Worm (Caenorhabditis elegans) whole organism, late embryonic: ENCODE results near the gene pgm-3.
"Not testable (repeated sequence)": the region's sequence is repeated elsewhere in the genome, so short reads cannot be mapped to it uniquely, and the experiment has no call there.

Experiments
- C08G9.2 ChIP-seq: sonication (generic microtip); optimal IDR thresholded peaks from 2 replicates; lab custom pipeline; 2016; ENCODE audit warnings: mild to moderate bottlenecking, missing genetic modification characterization, moderate library complexity, missing compliant biosample characterization
- K09A11.1 ChIP-seq: sonication (generic microtip); optimal IDR thresholded peaks from 2 replicates; lab custom pipeline; 2017; ENCODE audit warnings: antibody characterized with exemption, mild to moderate bottlenecking, missing genetic modification characterization, missing compliant biosample characterization; ENCODE audit not compliant: insufficient read depth
- T23F11.4 ChIP-seq: fragments of 200-800 bp; sonication (Bioruptor generic); optimal IDR thresholded peaks from 2 replicates; lab custom pipeline; 2018; ENCODE audit warnings: mild to moderate bottlenecking, missing genetic modification characterization, missing compliant biosample characterization
- ahr-1 ChIP-seq: sonication (generic microtip); optimal IDR thresholded peaks from 2 replicates; lab custom pipeline; 2016; ENCODE audit warnings: missing genetic modification characterization, missing compliant biosample characterization
- ceh-14 ChIP-seq: sonication (generic microtip); optimal IDR thresholded peaks from 2 replicates; lab custom pipeline; 2016; ENCODE audit warnings: missing genotype, missing genetic modification characterization, missing compliant biosample characterization
- ceh-18 ChIP-seq: sonication (generic microtip); optimal IDR thresholded peaks from 2 replicates; lab custom pipeline; 2016; ENCODE audit warnings: missing genetic modification characterization, missing compliant biosample characterization
- ceh-24 ChIP-seq: sonication (generic microtip); optimal IDR thresholded peaks from 2 replicates; lab custom pipeline; 2016; ENCODE audit warnings: mild to moderate bottlenecking, missing genetic modification characterization, missing compliant biosample characterization
- ceh-9 ChIP-seq: sonication (generic microtip); optimal IDR thresholded peaks from 2 replicates; lab custom pipeline; 2016; ENCODE audit warnings: mild to moderate bottlenecking, missing genetic modification characterization, inconsistent platforms, missing compliant biosample characterization
- che-1 ChIP-seq: sonication (generic microtip); optimal IDR thresholded peaks from 2 replicates; lab custom pipeline; 2016; ENCODE audit warnings: mild to moderate bottlenecking, missing genetic modification characterization, missing compliant biosample characterization
- dve-1 ChIP-seq: sonication (generic microtip); optimal IDR thresholded peaks from 2 replicates; lab custom pipeline; 2017; ENCODE audit warnings: antibody characterized with exemption, mild to moderate bottlenecking, missing genetic modification characterization, missing compliant biosample characterization
- elt-4 ChIP-seq: sonication (generic microtip); optimal IDR thresholded peaks from 2 replicates; lab custom pipeline; 2016; ENCODE audit warnings: missing genetic modification characterization, missing compliant biosample characterization
- ets-4 ChIP-seq: sonication (generic microtip); optimal IDR thresholded peaks from 2 replicates; lab custom pipeline; 2016; ENCODE audit warnings: missing genetic modification characterization, missing compliant biosample characterization
- fkh-10 ChIP-seq: fragments of 150-350 bp; optimal IDR thresholded peaks from 2 replicates; lab custom pipeline; 2014; ENCODE audit warnings: missing biosample characterization, missing genetic modification reagents, missing genetic modification characterization
- fkh-6 ChIP-seq: sonication (generic microtip); optimal IDR thresholded peaks from 2 replicates; lab custom pipeline; 2016; ENCODE audit warnings: missing genetic modification characterization, missing compliant biosample characterization
- gmeb-2 ChIP-seq: sonication (generic microtip); optimal IDR thresholded peaks from 2 replicates; lab custom pipeline; 2016; ENCODE audit warnings: missing genetic modification characterization, inconsistent platforms, missing compliant biosample characterization
- hlh-6 ChIP-seq: sonication (generic microtip); optimal IDR thresholded peaks from 2 replicates; lab custom pipeline; 2016; ENCODE audit warnings: missing genotype, missing genetic modification characterization, missing compliant biosample characterization
- hlh-8 ChIP-seq: sonication (generic microtip); optimal IDR thresholded peaks from 2 replicates; lab custom pipeline; 2016; ENCODE audit warnings: missing genotype, missing genetic modification characterization, missing compliant biosample characterization
- lim-6 ChIP-seq: sonication (generic microtip); optimal IDR thresholded peaks from 2 replicates; lab custom pipeline; 2016; ENCODE audit warnings: missing genetic modification characterization, missing compliant biosample characterization
- madf-2 ChIP-seq: sonication (generic microtip); optimal IDR thresholded peaks from 2 replicates; lab custom pipeline; 2017; ENCODE audit warnings: missing genetic modification characterization, missing compliant biosample characterization
- mec-3 ChIP-seq: sonication (generic microtip); optimal IDR thresholded peaks from 2 replicates; lab custom pipeline; 2016; ENCODE audit warnings: borderline replicate concordance, missing genetic modification characterization, missing compliant biosample characterization
- nhr-232 ChIP-seq: sonication (generic microtip); optimal IDR thresholded peaks from 2 replicates; lab custom pipeline; 2016; ENCODE audit warnings: missing genetic modification characterization, missing compliant biosample characterization
- pha-2 ChIP-seq: sonication (generic microtip); optimal IDR thresholded peaks from 2 replicates; lab custom pipeline; 2017; ENCODE audit warnings: mild to moderate bottlenecking, missing genetic modification characterization, missing compliant biosample characterization
- pros-1 ChIP-seq: fragments of 150-350 bp; optimal IDR thresholded peaks from 2 replicates; lab custom pipeline; 2014; ENCODE audit warnings: missing biosample characterization, missing genetic modification reagents, missing genetic modification characterization
- sox-2 ChIP-seq: fragments of 200-800 bp; sonication (Bioruptor generic); IDR thresholded peaks from 2 replicates; pipeline ENCODE4 v1.3.6; 2022; ENCODE audit warnings: missing genetic modification reagents, missing genetic modification characterization, missing compliant biosample characterization
- sox-4 ChIP-seq: sonication (generic microtip); optimal IDR thresholded peaks from 2 replicates; lab custom pipeline; 2017; ENCODE audit warnings: mild to moderate bottlenecking, missing genetic modification characterization, inconsistent platforms, missing compliant biosample characterization
- tbx-2 ChIP-seq: sonication (generic microtip); optimal IDR thresholded peaks from 2 replicates; lab custom pipeline; 2016; ENCODE audit warnings: missing genetic modification characterization, missing compliant biosample characterization
- ttx-3 ChIP-seq: sonication (generic microtip); optimal IDR thresholded peaks from 2 replicates; lab custom pipeline; 2016; ENCODE audit warnings: missing genetic modification reagents, missing genetic modification characterization, missing compliant biosample characterization
- unc-42 ChIP-seq: sonication (generic microtip); optimal IDR thresholded peaks from 2 replicates; lab custom pipeline; 2016; ENCODE audit warnings: missing genotype, missing genetic modification characterization, missing compliant biosample characterization
- unc-86 ChIP-seq: sonication (generic microtip); optimal IDR thresholded peaks from 2 replicates; lab custom pipeline; 2016; ENCODE audit warnings: missing genetic modification characterization, missing compliant biosample characterization
- ztf-16 ChIP-seq: sonication (generic microtip); optimal IDR thresholded peaks from 2 replicates; lab custom pipeline; 2017; ENCODE audit warnings: missing genetic modification characterization, missing compliant biosample characterization

Gene pgm-3

DNA sequence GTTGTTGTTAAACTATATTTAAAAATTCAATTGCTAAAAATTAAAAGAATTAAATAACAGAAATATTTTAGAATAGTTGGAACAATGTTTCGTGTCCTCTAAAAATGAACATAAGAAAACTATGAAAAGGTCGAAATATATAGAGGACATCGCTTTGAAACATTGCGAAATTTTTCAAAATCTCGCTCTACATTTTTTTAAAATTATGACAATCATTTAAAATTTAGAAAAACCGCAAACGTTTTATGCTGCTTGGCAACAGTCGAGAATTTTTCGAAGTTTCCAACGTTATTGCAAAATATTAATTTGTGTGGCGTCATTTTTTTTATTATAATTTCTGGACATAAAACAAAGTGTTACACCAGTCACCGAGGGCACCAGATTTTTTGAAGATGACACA lies 10.5 kb upstream of the pgm-3 start, which contains the start of the genes parg-2 and ipla-5:
parg-2 (minus strand) TSS at position 101 of the 400 bp plus-strand sequence.
ipla-5 (plus strand) TSS at position 216 of the 400 bp plus-strand sequence.
- not testable (repeated sequence) for TF ChIP-seq sox-4 (tag; lab: Kevin White, UChicago); unc-86 (tag; lab: Kevin White, UChicago); unc-42

DNA sequence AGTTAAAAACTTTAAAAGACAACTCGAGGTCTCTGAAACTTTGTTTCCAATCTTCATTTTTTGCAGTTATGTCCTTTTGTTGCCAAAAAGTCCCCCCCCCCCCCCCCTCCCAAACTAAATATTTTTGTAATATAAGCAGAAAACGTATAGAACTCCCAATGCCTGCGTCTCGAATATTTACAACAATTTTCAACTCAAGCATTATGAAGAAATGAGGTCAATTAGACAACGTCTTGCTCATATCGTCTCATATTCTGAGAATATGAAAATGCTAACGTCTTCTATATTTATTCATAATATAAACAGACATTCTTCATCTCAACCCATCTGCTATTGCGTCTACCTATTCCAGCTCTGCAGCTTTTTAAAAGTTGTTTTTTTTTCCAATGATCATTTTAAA lies 7.4 kb upstream of the pgm-3 start, which contains the start of gene H23L24.1:
H23L24.1 (plus strand) TSS at position 301 of the 400 bp plus-strand sequence.
- TF ChIP-seq nhr-232 (tag; lab: Kevin White, UChicago), result no peak

DNA sequence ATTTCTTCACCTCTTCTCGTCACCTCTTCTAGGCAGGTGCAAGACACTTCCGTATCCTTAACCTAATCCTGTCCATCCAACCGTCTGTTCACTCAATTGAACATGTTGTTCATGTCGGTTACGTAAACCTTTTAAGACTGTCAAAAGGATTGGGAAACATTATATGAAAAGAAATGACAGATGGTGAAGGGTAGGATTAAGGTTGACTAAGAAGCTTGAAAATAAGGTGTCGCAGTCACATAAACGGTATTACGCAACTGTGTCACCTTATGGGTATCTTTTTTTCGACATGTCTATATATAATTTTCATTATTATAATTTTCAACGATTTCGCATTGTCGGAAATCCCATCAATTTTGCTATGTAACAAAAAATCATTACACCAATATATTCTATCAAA lies 2.7 kb upstream of the pgm-3 start:
- TF ChIP-seq sox-2 (GFP tag; lab: Robert Waterston, UW) (no peak), ttx-3 (no peak), hlh-8 (tag; lab: Kevin White, UChicago) (no peak), ahr-1 (no peak), madf-2 (tag; lab: Kevin White, UChicago) (no peak), lim-6 (tag; lab: Kevin White, UChicago) (no peak), dve-1 (tag; lab: Kevin White, UChicago) (no peak)
- TF ChIP-seq, all 69 proteins: peak for 0

DNA sequence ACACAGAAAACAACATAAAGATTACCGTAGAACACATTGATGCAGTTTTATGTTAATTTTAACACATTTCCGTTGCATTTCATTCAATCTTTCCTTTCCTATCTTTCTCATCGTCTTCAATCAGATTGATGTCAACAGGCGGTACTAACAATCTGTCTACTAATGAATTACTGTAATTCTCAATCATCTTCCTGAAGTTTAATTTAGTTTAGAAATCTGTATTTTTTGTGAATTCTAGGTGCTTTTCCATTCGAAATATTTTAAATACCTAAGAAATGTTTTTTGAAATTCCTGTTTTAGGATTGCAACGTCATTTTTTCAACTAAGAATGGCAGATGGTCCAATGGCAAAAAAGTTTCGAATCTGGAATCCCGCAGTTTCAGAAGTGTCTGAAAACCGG lies 1.8 kb upstream of the pgm-3 start, which contains the start of gene F21D5.9:
F21D5.9 (plus strand) TSS at position 301 of the 400 bp plus-strand sequence.
- TF ChIP-seq ceh-14 (tag; lab: Kevin White, UChicago), result no peak
- TF ChIP-seq T23F11.4 (GFP tag; lab: Kevin White, UChicago), result no peak
- TF ChIP-seq gmeb-2 (tag; lab: Kevin White, UChicago), result no peak
- TF ChIP-seq pros-1 (tag; lab: Kevin White, UChicago), result no peak
- no peak for TF ChIP-seq K09A11.1 (tag; lab: Kevin White, UChicago)
- TF ChIP-seq madf-2 (tag; lab: Kevin White, UChicago), result no peak
- TF ChIP-seq ceh-18 (tag; lab: Kevin White, UChicago), result no peak
- no peak for TF ChIP-seq elt-4 (tag; lab: Kevin White, UChicago)
- TF ChIP-seq che-1 (tag; lab: Kevin White, UChicago), result no peak
- TF ChIP-seq ets-4 (tag; lab: Kevin White, UChicago), result no peak
- TF ChIP-seq ceh-9 (tag; lab: Kevin White, UChicago), result no peak
- TF ChIP-seq pha-2, result no peak
- TF ChIP-seq tbx-2 (tag; lab: Kevin White, UChicago), result no peak
- no peak for TF ChIP-seq lim-6 (tag; lab: Kevin White, UChicago)
- TF ChIP-seq fkh-10 (GFP tag; lab: Kevin White, UChicago), result no peak
- no peak for TF ChIP-seq fkh-6 (tag; lab: Kevin White, UChicago)
- TF ChIP-seq mec-3 (tag; lab: Kevin White, UChicago), result no peak

DNA sequence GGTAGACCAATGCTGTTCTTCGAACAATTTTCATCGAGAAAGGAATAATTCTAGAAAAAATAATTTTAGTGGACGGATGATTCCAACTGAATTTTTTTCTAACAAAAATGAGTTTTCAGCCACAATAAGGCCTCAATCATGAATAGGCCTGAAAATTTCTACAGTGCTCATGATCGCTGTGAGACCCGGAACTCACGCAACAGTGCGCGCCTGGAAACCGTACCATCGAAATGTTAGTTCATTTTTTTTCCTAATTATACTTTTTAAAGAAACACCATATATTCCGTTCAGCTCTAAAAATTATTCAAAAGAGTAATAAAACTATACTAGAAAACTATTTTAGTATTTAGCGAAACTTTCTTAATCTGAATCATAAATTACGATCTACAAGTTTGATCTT lies 615 bp upstream of the pgm-3 start:
- TF ChIP-seq ceh-24 (tag; lab: Kevin White, UChicago), result no peak
- no peak for TF ChIP-seq T23F11.4 (GFP tag; lab: Kevin White, UChicago)
- TF ChIP-seq ahr-1, result no peak
- no peak for TF ChIP-seq madf-2 (tag; lab: Kevin White, UChicago)
- no peak for TF ChIP-seq ztf-16 (tag; lab: Kevin White, UChicago)

DNA sequence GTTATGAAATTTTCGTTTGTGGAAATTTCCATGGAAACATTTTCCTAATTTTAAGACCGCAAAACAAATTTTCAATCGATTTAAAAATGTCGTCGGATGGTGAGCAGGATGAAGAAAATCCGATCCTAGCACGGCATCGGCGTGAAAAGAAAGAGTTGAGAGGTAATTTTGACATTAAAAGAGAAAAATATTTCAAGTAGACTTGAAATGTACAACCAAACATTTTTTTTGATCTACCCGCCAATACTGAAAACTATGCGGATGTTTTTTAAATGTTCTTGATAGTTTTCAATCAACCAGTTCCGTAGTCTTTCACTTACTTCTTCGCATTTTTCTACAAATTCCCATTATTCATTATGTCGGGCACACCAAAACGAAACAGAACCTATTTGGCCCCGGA lies 2.6 kb downstream of the pgm-3 start, which contains the start of gene otub-3:
otub-3 (plus strand) TSS at position 56 of the 400 bp plus-strand sequence.
- TF ChIP-seq hlh-8 (tag; lab: Kevin White, UChicago) (no peak), hlh-6 (tag; lab: Kevin White, UChicago) (no peak), C08G9.2 (tag; lab: Kevin White, UChicago) (no peak)
